Worm (Caenorhabditis elegans) whole organism, L1 larva: ENCODE measurements around the gene dcaf-13.

Experiments
- efl-1 ChIP-seq, 4 experiments: fragments of 150-350 bp; optimal IDR thresholded peaks in 3 of 4; peaks in 1 of 4; 1 replicate in 1 of 4; 2 replicates in 3 of 4; lab custom pipeline; 2014; ENCODE audit warnings: missing biosample characterization in 2 of 4, missing genetic modification characterization in 2 of 4, missing genetic modification reagents in 2 of 4
- lin-39 ChIP-seq: fragments of 150-350 bp; optimal IDR thresholded peaks from 2 replicates; lab custom pipeline; 2014; ENCODE audit warnings: missing biosample characterization, missing genetic modification reagents, missing genetic modification characterization
- lsy-2 ChIP-seq, 2 experiments: fragments of 150-350 bp; optimal IDR thresholded peaks; 2 replicates each; lab custom pipeline; 2014; ENCODE audit warnings: missing biosample characterization in 2 of 2, missing genetic modification characterization in 2 of 2
- nhr-77 ChIP-seq: fragments of 150-350 bp; optimal IDR thresholded peaks from 2 replicates; lab custom pipeline; 2014; ENCODE audit warnings: missing biosample characterization, missing genetic modification characterization

DNA sequence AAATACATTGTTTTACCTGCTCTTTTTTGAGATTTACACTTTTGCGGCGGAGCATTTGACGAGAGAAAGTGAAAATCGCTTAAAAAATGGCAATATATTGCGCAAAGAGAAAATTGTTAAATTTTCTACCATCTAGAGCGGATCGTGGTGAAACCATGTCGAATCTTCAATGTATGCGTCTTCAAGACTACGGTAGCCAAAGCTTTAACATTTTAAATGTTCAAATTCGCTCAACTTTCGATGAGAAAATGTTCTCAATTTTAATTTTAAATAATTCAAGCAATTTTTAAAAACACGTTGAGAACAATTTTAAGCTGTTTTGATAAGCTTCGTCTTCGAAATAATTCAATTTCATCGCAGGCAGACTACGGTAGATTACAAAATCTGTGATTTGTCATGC lies 35.6 kb upstream of the dcaf-13 start:
- TF ChIP-seq efl-1 (optimal IDR thresholded peaks at IDR 0.05; lab: Kevin White, UChicago) (no peak), efl-1 (GFP tag; optimal IDR thresholded peaks at IDR 0.05 in 1 of 2; lab: Kevin White, UChicago) (peak in 1 of 2 experiments; percentile 24), lin-39 (no peak), nhr-77 (tag; lab: Kevin White, UChicago) (no peak), lsy-2 (tag; optimal IDR thresholded peaks at IDR 0.05; lab: Kevin White, UChicago) (no peak)
